Worm (Caenorhabditis elegans) whole organism, late embryonic: ENCODE measurements around the gene F26D2.3.

Experiments
- C38D4.7 ChIP-seq: fragments of 200-800 bp; sonication (Bioruptor generic); optimal IDR thresholded peaks from 2 replicates; lab custom pipeline; 2018; ENCODE audit warnings: mild to moderate bottlenecking, missing genetic modification characterization, moderate library complexity, missing compliant biosample characterization
- F13H6.1 ChIP-seq: sonication (generic microtip); optimal IDR thresholded peaks from 2 replicates; lab custom pipeline; 2016; ENCODE audit warnings: missing genetic modification characterization, missing compliant biosample characterization
- K02D7.2 ChIP-seq: sonication (generic microtip); optimal IDR thresholded peaks from 2 replicates; lab custom pipeline; 2017; ENCODE audit warnings: mild to moderate bottlenecking, missing genetic modification characterization, missing compliant biosample characterization
- K09A11.1 ChIP-seq: sonication (generic microtip); optimal IDR thresholded peaks from 2 replicates; lab custom pipeline; 2017; ENCODE audit warnings: antibody characterized with exemption, mild to moderate bottlenecking, missing genetic modification characterization, missing compliant biosample characterization; ENCODE audit not compliant: insufficient read depth
- T23F11.4 ChIP-seq: fragments of 200-800 bp; sonication (Bioruptor generic); optimal IDR thresholded peaks from 2 replicates; lab custom pipeline; 2018; ENCODE audit warnings: mild to moderate bottlenecking, missing genetic modification characterization, missing compliant biosample characterization
- ahr-1 ChIP-seq: sonication (generic microtip); optimal IDR thresholded peaks from 2 replicates; lab custom pipeline; 2016; ENCODE audit warnings: missing genetic modification characterization, missing compliant biosample characterization
- ama-1 ChIP-seq: fragments of 150-350 bp; optimal IDR thresholded peaks from 2 replicates; lab custom pipeline; 2014
- ceh-14 ChIP-seq: sonication (generic microtip); optimal IDR thresholded peaks from 2 replicates; lab custom pipeline; 2016; ENCODE audit warnings: missing genotype, missing genetic modification characterization, missing compliant biosample characterization
- ceh-18 ChIP-seq: sonication (generic microtip); optimal IDR thresholded peaks from 2 replicates; lab custom pipeline; 2016; ENCODE audit warnings: missing genetic modification characterization, missing compliant biosample characterization
- ceh-19 ChIP-seq: fragments of 200-800 bp; sonication (Bioruptor generic); optimal IDR thresholded peaks from 2 replicates; lab custom pipeline; 2018; ENCODE audit warnings: mild to moderate bottlenecking, missing genetic modification characterization, missing compliant biosample characterization
- ceh-45 ChIP-seq: fragments of 200-800 bp; sonication (Bioruptor generic); IDR thresholded peaks from 2 replicates; pipeline ENCODE4 v1.3.6; 2022; ENCODE audit warnings: missing genetic modification reagents, missing genetic modification characterization, missing compliant biosample characterization
- che-1 ChIP-seq: sonication (generic microtip); optimal IDR thresholded peaks from 2 replicates; lab custom pipeline; 2016; ENCODE audit warnings: mild to moderate bottlenecking, missing genetic modification characterization, missing compliant biosample characterization
- dmd-4 ChIP-seq: sonication (generic microtip); optimal IDR thresholded peaks from 2 replicates; lab custom pipeline; 2016; ENCODE audit warnings: borderline replicate concordance, missing genetic modification characterization, missing compliant biosample characterization
- eyg-1 ChIP-seq: sonication (generic microtip); optimal IDR thresholded peaks from 2 replicates; lab custom pipeline; 2016; ENCODE audit warnings: missing genotype, missing genetic modification characterization, missing compliant biosample characterization
- fkh-6 ChIP-seq: sonication (generic microtip); optimal IDR thresholded peaks from 2 replicates; lab custom pipeline; 2016; ENCODE audit warnings: missing genetic modification characterization, missing compliant biosample characterization
- hlh-13 ChIP-seq: fragments of 200-800 bp; sonication (Bioruptor generic); optimal IDR thresholded peaks from 2 replicates; lab custom pipeline; 2018; ENCODE audit warnings: mild to moderate bottlenecking, missing genetic modification characterization, missing compliant biosample characterization
- hlh-30 ChIP-seq: sonication (generic microtip); optimal IDR thresholded peaks from 2 replicates; lab custom pipeline; 2017; ENCODE audit warnings: antibody characterized with exemption, missing genetic modification characterization, missing compliant biosample characterization; ENCODE audit not compliant: insufficient read depth
- lim-6 ChIP-seq: sonication (generic microtip); optimal IDR thresholded peaks from 2 replicates; lab custom pipeline; 2016; ENCODE audit warnings: missing genetic modification characterization, missing compliant biosample characterization
- mec-3 ChIP-seq: sonication (generic microtip); optimal IDR thresholded peaks from 2 replicates; lab custom pipeline; 2016; ENCODE audit warnings: borderline replicate concordance, missing genetic modification characterization, missing compliant biosample characterization
- nfya-1 ChIP-seq: sonication (generic microtip); optimal IDR thresholded peaks from 2 replicates; lab custom pipeline; 2017; ENCODE audit warnings: missing genetic modification characterization, mild to moderate bottlenecking, missing compliant biosample characterization, antibody characterized with exemption, moderate library complexity
- nhr-11 ChIP-seq: fragments of 150-350 bp; optimal IDR thresholded peaks from 2 replicates; lab custom pipeline; 2014; ENCODE audit warnings: missing biosample characterization, missing genetic modification characterization
- nhr-232 ChIP-seq: sonication (generic microtip); optimal IDR thresholded peaks from 2 replicates; lab custom pipeline; 2016; ENCODE audit warnings: missing genetic modification characterization, missing compliant biosample characterization
- pat-9 ChIP-seq: fragments of 200-800 bp; sonication (Bioruptor generic); optimal IDR thresholded peaks from 2 replicates; lab custom pipeline; 2018; ENCODE audit warnings: mild to moderate bottlenecking, missing genetic modification characterization, moderate library complexity, missing compliant biosample characterization
- pax-1 ChIP-seq: fragments of 150-350 bp; optimal IDR thresholded peaks from 2 replicates; lab custom pipeline; 2014; ENCODE audit warnings: missing biosample characterization, missing genetic modification characterization
- pha-4 ChIP-seq: fragments of 150-350 bp; optimal IDR thresholded peaks from 2 replicates; lab custom pipeline; 2018; ENCODE audit warnings: missing biosample characterization, missing genetic modification reagents, missing genetic modification characterization
- pqm-1 ChIP-seq: sonication (generic microtip); optimal IDR thresholded peaks from 2 replicates; lab custom pipeline; 2016; ENCODE audit warnings: missing genetic modification characterization, missing compliant biosample characterization
- pros-1 ChIP-seq: fragments of 150-350 bp; optimal IDR thresholded peaks from 2 replicates; lab custom pipeline; 2014; ENCODE audit warnings: missing biosample characterization, missing genetic modification reagents, missing genetic modification characterization
- sox-2 ChIP-seq: fragments of 200-800 bp; sonication (Bioruptor generic); IDR thresholded peaks from 2 replicates; pipeline ENCODE4 v1.3.6; 2022; ENCODE audit warnings: missing genetic modification reagents, missing genetic modification characterization, missing compliant biosample characterization
- sox-4 ChIP-seq: sonication (generic microtip); optimal IDR thresholded peaks from 2 replicates; lab custom pipeline; 2017; ENCODE audit warnings: mild to moderate bottlenecking, missing genetic modification characterization, inconsistent platforms, missing compliant biosample characterization
- tbx-2 ChIP-seq: sonication (generic microtip); optimal IDR thresholded peaks from 2 replicates; lab custom pipeline; 2016; ENCODE audit warnings: missing genetic modification characterization, missing compliant biosample characterization
- unc-3 ChIP-seq, 2 experiments: fragments of 200-800 bp in 1 of 2; sonication (Bioruptor generic) in 1 of 2; sonication (generic microtip) in 1 of 2; conservative IDR thresholded peaks in 1 of 2; optimal IDR thresholded peaks in 1 of 2; 2 replicates each; pipeline versions ENCODE4 v1.3.6 to Lab custom; 2016 to 2022; ENCODE audit warnings: missing compliant biosample characterization in 2 of 2, missing genetic modification characterization in 2 of 2, missing genetic modification reagents in 1 of 2

F26D2.3 gene

DNA sequence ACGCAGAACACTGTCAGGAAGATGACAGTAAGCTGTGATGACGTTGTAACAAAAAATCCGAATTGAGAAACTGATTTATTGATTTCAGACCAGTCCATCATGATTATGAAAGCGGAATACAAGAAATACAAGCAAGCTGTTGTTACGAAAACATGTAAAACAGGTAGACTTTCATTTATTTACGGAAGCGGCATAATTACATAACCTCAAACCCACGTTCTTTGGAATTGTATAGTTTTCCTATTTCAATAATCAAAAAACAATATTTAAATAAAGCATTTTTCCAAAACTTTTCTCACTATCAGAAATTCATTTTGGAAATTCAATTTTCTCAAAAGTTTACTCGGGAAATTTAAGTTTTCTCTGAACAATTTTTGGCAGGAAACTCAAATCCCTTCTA is 51.0 kb downstream of the F26D2.3 start, which contains the start of gene str-15:
str-15 (minus strand) TSS at position 101 of the 400 bp plus-strand sequence.
- no peak for TF ChIP-seq K02D7.2 (tag; lab: Kevin White, UChicago)
- TF ChIP-seq nfya-1, result no peak
- TF ChIP-seq dmd-4, result no peak
- TF ChIP-seq unc-3 (GFP tag; conservative IDR thresholded peaks at IDR 0.05; lab: Robert Waterston, UW), result no peak
- TF ChIP-seq unc-3 (tag; optimal IDR thresholded peaks at IDR 0.05; lab: Kevin White, UChicago), result no peak
- TF ChIP-seq lim-6 (tag; lab: Kevin White, UChicago), result no peak
- TF ChIP-seq mec-3 (tag; lab: Kevin White, UChicago), result no peak
- no peak for TF ChIP-seq ceh-45 (GFP tag; lab: Robert Waterston, UW)
- no peak for TF ChIP-seq nhr-11
- no peak for TF ChIP-seq pax-1 (tag; lab: Kevin White, UChicago)
- no peak for TF ChIP-seq hlh-13 (GFP tag; lab: Kevin White, UChicago)
- no peak for TF ChIP-seq eyg-1 (tag; lab: Kevin White, UChicago)
- TF ChIP-seq che-1 (tag; lab: Kevin White, UChicago), result no peak
- TF ChIP-seq fkh-6 (tag; lab: Kevin White, UChicago), result no peak
- TF ChIP-seq ceh-19 (GFP tag; lab: Kevin White, UChicago), result no peak
- TF ChIP-seq pqm-1, result no peak
- TF ChIP-seq pha-4 (tag; lab: Kevin White, UChicago), result no peak

DNA sequence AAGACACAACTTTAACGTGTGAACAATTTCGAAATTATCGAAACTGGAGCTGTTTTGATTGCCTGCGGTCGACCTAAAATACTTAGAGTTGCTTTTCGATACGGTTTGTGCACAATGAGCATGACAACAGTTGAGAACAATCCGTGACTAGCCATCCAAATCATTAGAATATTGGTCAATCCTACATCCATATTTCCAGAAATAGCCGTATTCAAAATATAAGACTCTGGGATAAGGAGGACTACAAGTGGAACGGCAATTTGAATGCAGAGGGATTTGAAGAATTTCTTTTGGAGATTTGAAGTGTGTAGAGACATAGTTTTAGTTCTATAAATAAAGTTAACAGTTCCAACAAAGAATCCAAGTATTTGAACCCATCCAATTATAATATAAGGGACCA is 51.6 kb downstream of the F26D2.3 start:
- TF ChIP-seq C38D4.7 (GFP tag; lab: Kevin White, UChicago) (no peak), pat-9 (tag; lab: Kevin White, UChicago) (no peak), tbx-2 (no peak), lim-6 (tag; lab: Kevin White, UChicago) (no peak), nhr-232 (no peak), ahr-1 (no peak), dmd-4 (no peak), sox-4 (tag; lab: Kevin White, UChicago) (no peak), hlh-30 (no peak), pros-1 (tag; lab: Kevin White, UChicago) (no peak), nfya-1 (no peak), ceh-18 (tag; lab: Kevin White, UChicago) (no peak), F13H6.1 (tag; lab: Kevin White, UChicago) (no peak), K09A11.1 (tag; lab: Kevin White, UChicago) (no peak), ceh-14 (tag; lab: Kevin White, UChicago) (no peak), eyg-1 (tag; lab: Kevin White, UChicago) (no peak), ama-1 (lab: Kevin White, UChicago) (no peak), sox-2 (no peak), T23F11.4 (GFP tag; lab: Kevin White, UChicago) (no peak), pax-1 (tag; lab: Kevin White, UChicago) (no peak)
